Worm (Caenorhabditis elegans) whole organism, L1 larva: ENCODE measurements around the gene F52H2.5.

Experiments used
- C16A3.4 ChIP-seq: fragments of 150-350 bp; optimal IDR thresholded peaks from 2 replicates; lab custom pipeline; 2014; ENCODE audit warnings: missing biosample characterization, missing genetic modification characterization
- F16B12.6 ChIP-seq: fragments of 150-350 bp; optimal IDR thresholded peaks from 2 replicates; lab custom pipeline; 2014; ENCODE audit warnings: missing biosample characterization, missing genetic modification characterization
- Y116A8C.19 ChIP-seq: sonication (generic microtip); optimal IDR thresholded peaks from 2 replicates; lab custom pipeline; 2016; ENCODE audit warnings: missing compliant biosample characterization, missing genetic modification characterization, borderline replicate concordance
- aly-2 ChIP-seq: fragments of 150-350 bp; optimal IDR thresholded peaks from 2 replicates; lab custom pipeline; 2014; ENCODE audit warnings: missing biosample characterization, missing genetic modification characterization
- blmp-1 ChIP-seq: fragments of 150-350 bp; optimal IDR thresholded peaks from 2 replicates; lab custom pipeline; 2014; ENCODE audit warnings: missing biosample characterization, missing genetic modification characterization
- ceh-8 ChIP-seq: fragments of 200-800 bp; sonication (Bioruptor generic); optimal IDR thresholded peaks from 2 replicates; lab custom pipeline; 2018; ENCODE audit warnings: mild to moderate bottlenecking, missing genetic modification characterization, moderate library complexity, missing compliant biosample characterization
- ceh-82 ChIP-seq, 3 experiments: fragments of 150-350 bp in 1 of 3; sonication (generic microtip) in 2 of 3; optimal IDR thresholded peaks; 2 replicates each; lab custom pipeline; 2014 to 2017; ENCODE audit warnings: missing biosample characterization in 3 of 3, missing genetic modification characterization in 3 of 3
- dpl-1 ChIP-seq, 3 experiments: fragments of 150-350 bp in 2 of 3; sonication (generic microtip) in 1 of 3; optimal IDR thresholded peaks; 2 replicates each; lab custom pipeline; 2014 to 2017; ENCODE audit warnings: missing biosample characterization in 3 of 3, missing genetic modification characterization in 3 of 3, missing genetic modification reagents in 3 of 3
- efl-1 ChIP-seq, 4 experiments: fragments of 150-350 bp; optimal IDR thresholded peaks in 3 of 4; peaks in 1 of 4; 1 replicate in 1 of 4; 2 replicates in 3 of 4; lab custom pipeline; 2014; ENCODE audit warnings: missing biosample characterization in 2 of 4, missing genetic modification characterization in 2 of 4, missing genetic modification reagents in 2 of 4
- efl-3 ChIP-seq: fragments of 200-800 bp; sonication (Bioruptor generic); optimal IDR thresholded peaks from 2 replicates; lab custom pipeline; 2018; ENCODE audit warnings: mild to moderate bottlenecking, missing genetic modification characterization, missing compliant biosample characterization
- elt-3 ChIP-seq, 6 experiments: fragments of 150-350 bp in 1 of 6; sonication (generic microtip); optimal IDR thresholded peaks; 2 replicates each; lab custom pipeline; 2017 to 2018; ENCODE audit warnings: missing biosample characterization in 6 of 6, missing genetic modification characterization in 6 of 6, inconsistent platforms in 1 of 6
- fkh-4 ChIP-seq: sonication (generic microtip); optimal IDR thresholded peaks from 2 replicates; lab custom pipeline; 2016; ENCODE audit warnings: missing compliant biosample characterization, missing genetic modification characterization, borderline replicate concordance
- fos-1 ChIP-seq: fragments of 150-350 bp; optimal IDR thresholded peaks from 2 replicates; lab custom pipeline; 2014; ENCODE audit warnings: missing biosample characterization, missing genetic modification characterization
- grh-1 ChIP-seq: fragments of 200-800 bp; sonication (Bioruptor generic); IDR thresholded peaks from 2 replicates; pipeline ENCODE4 v1.3.6; 2022; ENCODE audit warnings: missing genetic modification reagents, missing genetic modification characterization, missing compliant biosample characterization
- hlh-17 ChIP-seq: fragments of 200-800 bp; sonication (Bioruptor generic); optimal IDR thresholded peaks from 2 replicates; lab custom pipeline; 2018; ENCODE audit warnings: missing genetic modification characterization, mild to moderate bottlenecking, missing compliant biosample characterization, moderate library complexity, borderline replicate concordance
- hlh-4 ChIP-seq: sonication (generic microtip); optimal IDR thresholded peaks from 2 replicates; lab custom pipeline; 2016; ENCODE audit warnings: mild to moderate bottlenecking, missing genetic modification characterization, missing compliant biosample characterization
- lin-13 ChIP-seq: fragments of 150-350 bp; optimal IDR thresholded peaks from 2 replicates; lab custom pipeline; 2014; ENCODE audit warnings: missing biosample characterization, missing genetic modification reagents, missing genetic modification characterization
- lin-14 ChIP-seq: fragments of 200-800 bp; sonication (Bioruptor generic); optimal IDR thresholded peaks from 2 replicates; lab custom pipeline; 2018; ENCODE audit warnings: mild to moderate bottlenecking, missing genetic modification characterization, moderate library complexity, missing compliant biosample characterization
- lin-15B ChIP-seq: fragments of 150-350 bp; sonication (generic microtip); optimal IDR thresholded peaks from 3 replicates; lab custom pipeline; 2014; ENCODE audit warnings: missing biosample characterization, missing genetic modification characterization
- lin-35 ChIP-seq, 2 experiments: fragments of 150-350 bp; optimal IDR thresholded peaks; 2 replicates each; lab custom pipeline; 2014; ENCODE audit warnings: missing biosample characterization in 2 of 2, missing genetic modification characterization in 2 of 2, missing genetic modification reagents in 2 of 2
- lsy-2 ChIP-seq, 2 experiments: fragments of 150-350 bp; optimal IDR thresholded peaks; 2 replicates each; lab custom pipeline; 2014; ENCODE audit warnings: missing biosample characterization in 2 of 2, missing genetic modification characterization in 2 of 2
- mdl-1 ChIP-seq, 2 experiments: fragments of 150-350 bp; optimal IDR thresholded peaks; 2 replicates each; lab custom pipeline; 2014 to 2017; ENCODE audit warnings: missing biosample characterization in 2 of 2, missing genetic modification characterization in 2 of 2, inconsistent platforms in 1 of 2
- mep-1 ChIP-seq: fragments of 150-350 bp; optimal IDR thresholded peaks from 2 replicates; lab custom pipeline; 2014; ENCODE audit warnings: missing biosample characterization, missing genetic modification characterization
- nhr-12 ChIP-seq: sonication (generic microtip); optimal IDR thresholded peaks from 2 replicates; lab custom pipeline; 2017; ENCODE audit warnings: missing biosample characterization, missing genetic modification characterization
- nhr-20 ChIP-seq: sonication (generic microtip); optimal IDR thresholded peaks from 2 replicates; lab custom pipeline; 2016; ENCODE audit warnings: mild to moderate bottlenecking, missing genetic modification characterization, missing compliant biosample characterization
- nhr-237 ChIP-seq: fragments of 150-350 bp; optimal IDR thresholded peaks from 2 replicates; lab custom pipeline; 2014; ENCODE audit warnings: missing biosample characterization, missing genetic modification characterization
- nhr-71 ChIP-seq: sonication (generic microtip); optimal IDR thresholded peaks from 2 replicates; lab custom pipeline; 2016; ENCODE audit warnings: mild to moderate bottlenecking, missing genetic modification characterization, moderate library complexity, missing compliant biosample characterization
- nhr-76 ChIP-seq: sonication (generic microtip); optimal IDR thresholded peaks from 2 replicates; lab custom pipeline; 2017; ENCODE audit warnings: missing biosample characterization, missing genetic modification characterization
- nhr-77 ChIP-seq: fragments of 150-350 bp; optimal IDR thresholded peaks from 2 replicates; lab custom pipeline; 2014; ENCODE audit warnings: missing biosample characterization, missing genetic modification characterization
- nhr-84 ChIP-seq: sonication (generic microtip); optimal IDR thresholded peaks from 2 replicates; lab custom pipeline; 2017; ENCODE audit warnings: missing biosample characterization, missing genetic modification characterization
- nhr-85 ChIP-seq: sonication (generic microtip); peaks from one replicate; lab custom pipeline; 2016; ENCODE audit warnings: missing genetic modification characterization, inconsistent platforms, missing compliant biosample characterization
- nhr-90 ChIP-seq: sonication (generic microtip); optimal IDR thresholded peaks from 2 replicates; lab custom pipeline; 2016; ENCODE audit warnings: mild to moderate bottlenecking, missing genetic modification characterization, missing compliant biosample characterization; ENCODE audit not compliant: poor library complexity
- pax-3 ChIP-seq: fragments of 200-800 bp; sonication (Bioruptor generic); optimal IDR thresholded peaks from 2 replicates; lab custom pipeline; 2018; ENCODE audit warnings: mild to moderate bottlenecking, missing genetic modification characterization, moderate library complexity, missing compliant biosample characterization
- rnt-1 ChIP-seq: sonication (generic microtip); optimal IDR thresholded peaks from 2 replicates; lab custom pipeline; 2016; ENCODE audit warnings: mild to moderate bottlenecking, missing genetic modification characterization, moderate library complexity, missing compliant biosample characterization
- skn-1 ChIP-seq: fragments of 150-350 bp; optimal IDR thresholded peaks from 2 replicates; lab custom pipeline; 2014; ENCODE audit warnings: missing biosample characterization, missing genetic modification characterization
- snu-23 ChIP-seq: sonication (generic microtip); optimal IDR thresholded peaks from 2 replicates; lab custom pipeline; 2016; ENCODE audit warnings: missing genetic modification characterization, missing compliant biosample characterization
- sox-4 ChIP-seq: sonication (generic microtip); optimal IDR thresholded peaks from 2 replicates; lab custom pipeline; 2016; ENCODE audit warnings: missing genetic modification characterization, missing compliant biosample characterization
- tbx-2 ChIP-seq: sonication (generic microtip); optimal IDR thresholded peaks from 2 replicates; lab custom pipeline; 2016; ENCODE audit warnings: missing genetic modification characterization, missing compliant biosample characterization
- tlp-1 ChIP-seq: fragments of 150-350 bp; optimal IDR thresholded peaks from 2 replicates; lab custom pipeline; 2014; ENCODE audit warnings: missing biosample characterization, missing genetic modification characterization
- unc-130 ChIP-seq: fragments of 150-350 bp; optimal IDR thresholded peaks from 2 replicates; lab custom pipeline; 2017; ENCODE audit warnings: missing biosample characterization, missing genetic modification characterization, inconsistent platforms
- vab-15 ChIP-seq: sonication (generic microtip); optimal IDR thresholded peaks from 2 replicates; lab custom pipeline; 2017; ENCODE audit warnings: missing genotype, mild to moderate bottlenecking, missing genetic modification characterization, missing compliant biosample characterization
- zag-1 ChIP-seq: fragments of 150-350 bp; optimal IDR thresholded peaks from 2 replicates; lab custom pipeline; 2014; ENCODE audit warnings: missing biosample characterization, missing genetic modification characterization
- ztf-4 ChIP-seq: fragments of 150-350 bp; optimal IDR thresholded peaks from 2 replicates; lab custom pipeline; 2014; ENCODE audit warnings: missing biosample characterization, missing genetic modification characterization

Gene F52H2.5

ce11 chrX:2591586-2592000 lies 31.7 kb upstream of the F52H2.5 start (continued):
- TF ChIP-seq aly-2 (tag; lab: Kevin White, UChicago), result no peak
- TF ChIP-seq tlp-1 (tag; lab: Kevin White, UChicago), result no peak
- no peak for TF ChIP-seq sox-4
- TF ChIP-seq fkh-4 (tag; lab: Kevin White, UChicago), result no peak
- peak; percentile 56 for TF ChIP-seq nhr-90
- TF ChIP-seq F16B12.6 (tag; lab: Kevin White, UChicago), result no peak
- peak; percentile 14 for TF ChIP-seq lin-13 (GFP tag; lab: Kevin White, UChicago)
- peak; percentile 8 to 41 for TF ChIP-seq efl-1 (optimal IDR thresholded peaks at IDR 0.05; lab: Kevin White, UChicago)
- TF ChIP-seq efl-1 (GFP tag; optimal IDR thresholded peaks at IDR 0.05 in 1 of 2; lab: Kevin White, UChicago), result peak in 1 of 2 experiments; percentile 28
- TF ChIP-seq tbx-2, result peak; percentile 76
- TF ChIP-seq pax-3, result no peak
- peak; percentile 81 for TF ChIP-seq nhr-77 (tag; lab: Kevin White, UChicago)
- TF ChIP-seq dpl-1 (GFP tag; optimal IDR thresholded peaks at IDR 0.05; lab: Kevin White, UChicago), result peak; percentile 30 to 42 (median 38)
- TF ChIP-seq nhr-71 (tag; lab: Kevin White, UChicago), result peak; percentile 85
- no peak for TF ChIP-seq nhr-12 (tag; lab: Kevin White, UChicago)
- no peak for TF ChIP-seq nhr-237 (tag; lab: Kevin White, UChicago)
- TF ChIP-seq fos-1, result no peak
- TF ChIP-seq zag-1 (tag; lab: Kevin White, UChicago), result no peak
- no peak for TF ChIP-seq efl-3 (GFP tag; lab: Kevin White, UChicago)
- TF ChIP-seq nhr-76, result no peak
- no peak for TF ChIP-seq hlh-17
- no peak for TF ChIP-seq ceh-8

DNA sequence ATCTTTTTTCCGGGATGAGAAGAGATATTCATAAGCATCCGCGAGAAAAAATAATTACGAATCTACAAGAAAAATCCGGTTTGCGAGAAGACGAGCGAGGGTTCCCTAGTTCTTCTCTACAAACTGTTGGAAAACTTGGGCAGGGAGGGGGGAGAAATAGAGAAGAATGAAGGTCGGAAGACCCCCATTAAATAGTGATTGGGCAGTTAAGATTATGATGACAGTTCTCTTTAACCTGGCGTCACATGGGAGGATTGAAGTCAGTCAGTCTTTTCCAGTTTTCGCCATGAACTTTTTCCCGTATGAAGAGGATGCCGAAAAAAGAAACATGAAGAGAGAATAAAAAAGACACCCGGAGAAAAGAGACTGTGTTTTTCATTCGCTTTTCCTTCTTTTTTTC lies 30.9 kb upstream of the F52H2.5 start:
- peak; percentile 85 for TF ChIP-seq blmp-1 (tag; lab: Kevin White, UChicago)
- TF ChIP-seq nhr-20 (tag; lab: Kevin White, UChicago), result peak; percentile 63
- TF ChIP-seq Y116A8C.19, result no peak
- no peak for TF ChIP-seq sox-4
- TF ChIP-seq unc-130 (tag; lab: Kevin White, UChicago), result peak; percentile 23
- peak; percentile 64 for TF ChIP-seq lin-14 (GFP tag; lab: Kevin White, UChicago)
- peak; percentile 36 for TF ChIP-seq skn-1 (tag; lab: Kevin White, UChicago)
- peak; percentile 36 for TF ChIP-seq nhr-90
- TF ChIP-seq mep-1 (tag; lab: Kevin White, UChicago), result peak; percentile 21
- TF ChIP-seq nhr-71 (tag; lab: Kevin White, UChicago), result peak; percentile 15
- peak in 1 of 2 experiments; percentile 39 for TF ChIP-seq mdl-1 (tag; optimal IDR thresholded peaks at IDR 0.05; lab: Kevin White, UChicago)
- TF ChIP-seq rnt-1 (tag; lab: Kevin White, UChicago), result no peak
- TF ChIP-seq ztf-4 (tag; lab: Kevin White, UChicago), result peak; percentile 3
- TF ChIP-seq snu-23 (GFP tag; lab: Kevin White, UChicago), result peak; percentile 41
- peak; percentile 83 for TF ChIP-seq nhr-85 (tag; lab: Kevin White, UChicago)
- TF ChIP-seq C16A3.4, result peak; percentile 5
- no peak for TF ChIP-seq hlh-4 (tag; lab: Kevin White, UChicago)
- TF ChIP-seq dpl-1 (GFP tag; optimal IDR thresholded peaks at IDR 0.05; lab: Kevin White, UChicago), result no peak
- TF ChIP-seq lin-15B (tag; lab: Kevin White, UChicago), result no peak
- peak in 1 of 6 experiments; percentile 76 for TF ChIP-seq elt-3 (tag; optimal IDR thresholded peaks at IDR 0.05; lab: Kevin White, UChicago)
- no peak for TF ChIP-seq grh-1
- TF ChIP-seq nhr-84 (tag; lab: Kevin White, UChicago), result no peak
- peak in 1 of 2 experiments; percentile 34 for TF ChIP-seq lsy-2 (tag; optimal IDR thresholded peaks at IDR 0.05; lab: Kevin White, UChicago)
- no peak for TF ChIP-seq ceh-82 (tag; optimal IDR thresholded peaks at IDR 0.05; lab: Kevin White, UChicago)
- peak in 1 of 2 experiments; percentile 55 for TF ChIP-seq lin-35 (GFP tag; optimal IDR thresholded peaks at IDR 0.05; lab: Kevin White, UChicago)
- peak; percentile 43 for TF ChIP-seq vab-15 (tag; lab: Kevin White, UChicago)
